Worm (Caenorhabditis elegans) whole organism, mixed stage, embryonic: ENCODE data around the gene srw-97.

Experiments
- M03D4.4 ChIP-seq: sonication (generic microtip); optimal IDR thresholded peaks from 2 replicates; lab custom pipeline; 2017; ENCODE audit warnings: mild to moderate bottlenecking, missing genetic modification characterization, missing compliant biosample characterization
- blmp-1 ChIP-seq: fragments of 150-350 bp; optimal IDR thresholded peaks from 2 replicates; lab custom pipeline; 2014; ENCODE audit warnings: missing biosample characterization, missing genetic modification characterization
- ceh-39 ChIP-seq: fragments of 150-350 bp; optimal IDR thresholded peaks from 2 replicates; lab custom pipeline; 2014; ENCODE audit warnings: missing biosample characterization, missing genetic modification characterization
- ceh-83 ChIP-seq: fragments of 200-800 bp; sonication (Bioruptor generic); optimal IDR thresholded peaks from 2 replicates; lab custom pipeline; 2018; ENCODE audit warnings: mild to moderate bottlenecking, missing genetic modification characterization, missing compliant biosample characterization
- ces-1 ChIP-seq: fragments of 150-350 bp; optimal IDR thresholded peaks from 2 replicates; lab custom pipeline; 2014; ENCODE audit warnings: missing biosample characterization, missing genetic modification reagents, missing genetic modification characterization
- cnd-1 ChIP-seq: fragments of 200-800 bp; sonication (Bioruptor generic); optimal IDR thresholded peaks from 2 replicates; lab custom pipeline; 2018; ENCODE audit warnings: mild to moderate bottlenecking, missing genetic modification characterization, missing compliant biosample characterization
- drap-1 ChIP-seq: fragments of 200-800 bp; sonication (Bioruptor generic); optimal IDR thresholded peaks from 3 replicates; lab custom pipeline; 2018; ENCODE audit warnings: mild to moderate bottlenecking, missing genetic modification characterization, missing compliant biosample characterization
- elt-1 ChIP-seq: sonication (generic microtip); optimal IDR thresholded peaks from 2 replicates; lab custom pipeline; 2017; ENCODE audit warnings: missing genetic modification characterization, mild to moderate bottlenecking, missing compliant biosample characterization, antibody characterized with exemption, moderate library complexity, borderline replicate concordance; ENCODE audit not compliant: insufficient read depth
- elt-3 ChIP-seq: fragments of 150-350 bp; optimal IDR thresholded peaks from 2 replicates; lab custom pipeline; 2014; ENCODE audit warnings: missing biosample characterization, missing genetic modification characterization
- flh-1 ChIP-seq: fragments of 200-800 bp; sonication (Bioruptor generic); optimal IDR thresholded peaks from 2 replicates; lab custom pipeline; 2018; ENCODE audit warnings: mild to moderate bottlenecking, missing genetic modification characterization, moderate library complexity, missing compliant biosample characterization
- ham-2 ChIP-seq: fragments of 200-800 bp; sonication (Bioruptor generic); optimal IDR thresholded peaks from 2 replicates; lab custom pipeline; 2018; ENCODE audit warnings: mild to moderate bottlenecking, missing genetic modification characterization, missing compliant biosample characterization
- hlh-1 ChIP-seq: fragments of 150-350 bp; optimal IDR thresholded peaks from 2 replicates; lab custom pipeline; 2014; ENCODE audit warnings: missing biosample characterization, missing genetic modification reagents, missing genetic modification characterization
- lin-13 ChIP-seq: fragments of 150-350 bp; optimal IDR thresholded peaks from 2 replicates; lab custom pipeline; 2014; ENCODE audit warnings: missing biosample characterization, missing genetic modification characterization
- lin-32 ChIP-seq: fragments of 200-800 bp; sonication (Bioruptor generic); optimal IDR thresholded peaks from 2 replicates; lab custom pipeline; 2018; ENCODE audit warnings: mild to moderate bottlenecking, missing genetic modification characterization, missing compliant biosample characterization
- lsy-2 ChIP-seq: fragments of 150-350 bp; optimal IDR thresholded peaks from 2 replicates; lab custom pipeline; 2014; ENCODE audit warnings: missing biosample characterization, missing genetic modification characterization
- mab-5 ChIP-seq: fragments of 150-350 bp; optimal IDR thresholded peaks from 2 replicates; lab custom pipeline; 2014; ENCODE audit warnings: missing biosample characterization, missing genetic modification characterization
- mep-1 ChIP-seq: fragments of 150-350 bp; optimal IDR thresholded peaks from 2 replicates; lab custom pipeline; 2017; ENCODE audit warnings: missing biosample characterization, missing genetic modification reagents, missing genetic modification characterization, inconsistent platforms
- mls-2 ChIP-seq: sonication (generic microtip); optimal IDR thresholded peaks from 2 replicates; lab custom pipeline; 2016; ENCODE audit warnings: mild to moderate bottlenecking, missing genetic modification characterization, moderate library complexity, missing compliant biosample characterization
- nhr-12 ChIP-seq: fragments of 150-350 bp; optimal IDR thresholded peaks from 2 replicates; lab custom pipeline; 2014; ENCODE audit warnings: missing biosample characterization, missing genetic modification characterization
- nhr-2 ChIP-seq: fragments of 150-350 bp; optimal IDR thresholded peaks from 2 replicates; lab custom pipeline; 2014; ENCODE audit warnings: missing biosample characterization, missing genetic modification characterization
- nhr-237 ChIP-seq: fragments of 150-350 bp; optimal IDR thresholded peaks from 2 replicates; lab custom pipeline; 2014; ENCODE audit warnings: missing biosample characterization, missing genetic modification characterization
- nhr-28 ChIP-seq: fragments of 150-350 bp; optimal IDR thresholded peaks from 2 replicates; lab custom pipeline; 2014; ENCODE audit warnings: missing biosample characterization, missing genetic modification characterization
- nhr-76 ChIP-seq: sonication (generic microtip); optimal IDR thresholded peaks from 2 replicates; lab custom pipeline; 2017; ENCODE audit warnings: missing biosample characterization, missing genetic modification characterization
- pha-4 ChIP-seq: fragments of 150-350 bp; optimal IDR thresholded peaks from 2 replicates; lab custom pipeline; 2018; ENCODE audit warnings: missing biosample characterization, missing genetic modification reagents, missing genetic modification characterization
- sem-2 ChIP-seq: fragments of 200-800 bp; sonication (Bioruptor generic); optimal IDR thresholded peaks from 2 replicates; lab custom pipeline; 2018; ENCODE audit warnings: mild to moderate bottlenecking, missing genetic modification characterization, missing compliant biosample characterization
- sptf-1 ChIP-seq: sonication (generic microtip); optimal IDR thresholded peaks from 2 replicates; lab custom pipeline; 2017; ENCODE audit warnings: mild to moderate bottlenecking, missing genetic modification characterization, moderate library complexity, missing compliant biosample characterization
- tbx-8 ChIP-seq: fragments of 200-800 bp; sonication (Bioruptor generic); optimal IDR thresholded peaks from 2 replicates; lab custom pipeline; 2018; ENCODE audit warnings: mild to moderate bottlenecking, missing genetic modification characterization, moderate library complexity, missing compliant biosample characterization
- unc-120 ChIP-seq: sonication (generic microtip); optimal IDR thresholded peaks from 2 replicates; lab custom pipeline; 2017; ENCODE audit warnings: missing genetic modification characterization, missing compliant biosample characterization; ENCODE audit not compliant: poor library complexity, severe bottlenecking
- unc-39 ChIP-seq: fragments of 150-350 bp; optimal IDR thresholded peaks from 2 replicates; lab custom pipeline; 2014; ENCODE audit warnings: missing biosample characterization, missing genetic modification characterization
- unc-62 ChIP-seq: fragments of 150-350 bp; optimal IDR thresholded peaks from 2 replicates; lab custom pipeline; 2014; ENCODE audit warnings: missing biosample characterization, missing genetic modification reagents, missing genetic modification characterization
- zip-8 ChIP-seq: fragments of 150-350 bp; optimal IDR thresholded peaks from 2 replicates; lab custom pipeline; 2014; ENCODE audit warnings: missing biosample characterization, missing genetic modification characterization
- ztf-11 ChIP-seq: fragments of 150-350 bp; optimal IDR thresholded peaks from 2 replicates; lab custom pipeline; 2014; ENCODE audit warnings: missing biosample characterization, missing genetic modification characterization

The srw-97 gene

DNA sequence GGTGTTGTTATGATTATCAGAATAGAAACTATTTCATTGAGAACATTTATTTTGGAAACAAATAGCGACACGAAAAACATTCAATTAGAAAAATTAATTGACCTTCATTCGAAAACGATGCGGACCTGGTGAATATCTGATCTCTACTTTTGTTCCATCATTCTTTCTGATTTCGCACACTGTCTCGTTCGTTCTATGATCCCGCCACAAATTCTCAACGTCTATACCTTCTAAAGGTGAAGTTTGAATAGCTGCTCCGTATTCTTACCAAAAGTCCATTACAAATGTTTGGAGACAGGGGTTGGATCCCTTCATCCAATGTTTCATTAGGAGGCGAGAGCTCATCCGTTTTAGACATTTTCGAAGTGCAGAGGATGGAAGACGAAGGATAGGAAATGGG lies 17.0 kb downstream of the srw-97 start, which contains the start of gene fbxb-16:
Gene fbxb-16 (minus strand): TSS at position 101 of the 400 bp plus-strand sequence.
- TF ChIP-seq mab-5 (tag; lab: Kevin White, UChicago) (no peak), sptf-1 (no peak), unc-120 (tag; lab: Kevin White, UChicago) (no peak), sem-2 (GFP tag; lab: Kevin White, UChicago) (no peak), elt-3 (tag; lab: Kevin White, UChicago) (no peak), cnd-1 (tag; lab: Kevin White, UChicago) (no peak), flh-1 (GFP tag; lab: Kevin White, UChicago) (no peak), ceh-83 (GFP tag; lab: Kevin White, UChicago) (no peak), elt-1 (tag; lab: Kevin White, UChicago) (no peak), tbx-8 (GFP tag; lab: Kevin White, UChicago) (no peak), lin-13 (no peak), mls-2 (tag; lab: Kevin White, UChicago) (no peak), mep-1 (tag; lab: Kevin White, UChicago) (no peak)

DNA sequence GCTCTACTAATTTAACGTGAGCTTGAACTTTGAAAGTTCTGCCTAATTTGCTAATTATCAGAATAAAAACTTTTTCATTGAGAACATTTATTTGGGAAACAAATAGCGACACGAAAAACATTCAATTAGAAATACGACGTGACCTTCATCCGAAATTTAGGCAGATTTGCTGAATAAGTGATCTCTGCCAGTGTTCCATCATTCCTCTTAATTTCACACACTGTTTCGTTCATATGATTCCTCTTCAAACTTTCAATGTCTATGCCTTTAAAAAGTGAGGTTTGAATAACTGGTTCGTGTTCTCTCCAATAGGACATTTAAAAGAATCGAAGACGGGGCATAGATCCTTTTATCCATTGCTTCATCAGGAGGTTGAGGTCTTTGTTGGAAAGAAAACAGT lies 18.3 kb downstream of the srw-97 start, which contains the start of gene fbxb-20:
Gene fbxb-20 (minus strand): TSS at position 101 of the 400 bp plus-strand sequence.
- TF ChIP-seq nhr-2 (tag; lab: Kevin White, UChicago), result no peak
- TF ChIP-seq lsy-2, result no peak
- no peak for TF ChIP-seq elt-1 (tag; lab: Kevin White, UChicago)
- no peak for TF ChIP-seq unc-39 (tag; lab: Kevin White, UChicago)
- no peak for TF ChIP-seq hlh-1 (tag; lab: Kevin White, UChicago)
- no peak for TF ChIP-seq nhr-76 (tag; lab: Kevin White, UChicago)
- no peak for TF ChIP-seq drap-1 (GFP tag; lab: Kevin White, UChicago)
- no peak for TF ChIP-seq pha-4
- no peak for TF ChIP-seq ces-1
- no peak for TF ChIP-seq flh-1 (GFP tag; lab: Kevin White, UChicago)
- TF ChIP-seq ceh-83 (GFP tag; lab: Kevin White, UChicago), result no peak
- TF ChIP-seq nhr-237, result no peak
- TF ChIP-seq ham-2 (GFP tag; lab: Kevin White, UChicago), result no peak

DNA sequence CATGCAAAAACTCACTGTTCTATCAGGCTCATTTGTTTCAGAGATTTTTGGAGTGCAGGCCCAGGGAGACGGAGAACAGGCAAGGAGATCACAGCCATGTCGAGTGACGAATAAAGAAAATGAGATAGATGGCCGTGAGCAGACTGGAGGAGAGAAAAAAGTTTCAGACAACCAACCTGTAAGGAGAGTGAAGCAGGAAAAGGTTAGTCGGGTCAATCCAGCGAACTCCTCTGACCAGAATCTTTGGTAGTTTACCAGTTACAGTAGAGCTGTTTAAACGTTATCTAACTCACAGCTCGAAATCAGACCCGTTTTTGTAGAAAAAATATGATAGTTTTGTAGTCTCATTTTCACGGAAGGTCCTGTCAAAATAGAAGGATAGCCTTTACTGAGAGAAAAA lies 20.0 kb downstream of the srw-97 start, which contains the start of gene fbxb-21:
Gene fbxb-21 (minus strand): TSS at position 101 of the 400 bp plus-strand sequence.
- TF ChIP-seq lsy-2 (no peak), elt-3 (tag; lab: Kevin White, UChicago) (no peak), blmp-1 (tag; lab: Kevin White, UChicago) (no peak), zip-8 (tag; lab: Kevin White, UChicago) (no peak), flh-1 (GFP tag; lab: Kevin White, UChicago) (no peak), hlh-1 (tag; lab: Kevin White, UChicago) (no peak), ham-2 (GFP tag; lab: Kevin White, UChicago) (no peak), ceh-39 (tag; lab: Kevin White, UChicago) (no peak)
- TF ChIP-seq, all 35 proteins: peak for 0

DNA sequence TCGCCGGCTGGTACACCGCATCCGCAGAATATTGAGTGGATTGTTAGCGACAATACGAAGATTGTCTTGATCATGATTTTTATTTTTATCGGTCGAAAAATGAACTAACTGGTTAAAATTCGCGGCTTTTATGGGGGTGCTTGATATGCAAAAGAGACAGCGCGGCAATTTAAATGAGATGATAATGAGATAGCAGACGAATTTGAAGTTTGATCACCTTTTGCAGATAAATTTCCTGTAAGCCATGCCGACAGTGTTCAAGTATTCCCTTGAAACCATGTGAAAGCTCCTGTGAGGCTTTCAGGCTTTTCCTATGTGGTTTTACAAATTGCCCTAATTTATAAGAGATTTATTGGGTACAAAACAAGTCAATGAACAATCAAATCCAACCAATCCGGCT lies 22.6 kb downstream of the srw-97 start, which contains the start of gene ZC204.17:
Gene ZC204.17 (minus strand): TSS at position 101 of the 400 bp plus-strand sequence.
- TF ChIP-seq elt-1 (tag; lab: Kevin White, UChicago) (no peak), unc-62 (GFP tag; lab: Kevin White, UChicago) (no peak), blmp-1 (tag; lab: Kevin White, UChicago) (no peak), tbx-8 (GFP tag; lab: Kevin White, UChicago) (no peak), ceh-39 (tag; lab: Kevin White, UChicago) (no peak), nhr-28 (no peak)

DNA sequence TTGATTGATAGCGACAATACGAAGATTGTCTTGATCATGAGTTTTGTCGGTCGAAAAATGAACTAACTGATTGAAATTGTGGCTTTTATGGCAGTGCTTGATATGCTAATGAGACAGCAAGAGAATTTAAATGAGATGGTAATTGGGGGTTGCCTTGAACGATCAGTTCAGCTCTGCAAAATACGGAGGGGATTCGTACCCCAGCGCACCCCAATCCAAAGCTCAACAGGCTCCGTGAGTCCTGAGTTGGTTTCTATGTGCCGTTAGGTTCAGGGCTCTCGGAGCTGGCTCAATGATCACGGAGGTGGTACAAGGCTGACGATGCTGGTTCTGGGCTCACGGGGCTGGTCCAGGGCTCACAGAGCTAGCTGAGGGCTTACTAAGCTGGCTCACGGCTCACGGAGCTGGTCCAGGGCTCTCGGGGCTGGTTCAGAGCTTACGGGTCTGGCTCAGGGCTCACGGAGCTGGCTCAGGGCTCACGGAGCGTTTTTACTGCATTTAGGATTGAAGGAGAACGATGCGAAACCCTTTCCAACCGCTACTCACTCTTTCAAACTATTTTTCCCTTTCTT lies 23.9 kb downstream of the srw-97 start, which contains the start of gene ZC204.6:
Gene ZC204.6 (minus strand): TSS at position 51 of the 572 bp plus-strand sequence.
- TF ChIP-seq ztf-11 (tag; lab: Kevin White, UChicago) (no peak), lin-32 (no peak), zip-8 (tag; lab: Kevin White, UChicago) (no peak), blmp-1 (tag; lab: Kevin White, UChicago) (no peak), elt-3 (tag; lab: Kevin White, UChicago) (no peak), unc-120 (tag; lab: Kevin White, UChicago) (no peak), elt-1 (tag; lab: Kevin White, UChicago) (no peak), M03D4.4 (tag; lab: Kevin White, UChicago) (no peak), ces-1 (no peak), nhr-76 (tag; lab: Kevin White, UChicago) (no peak), sem-2 (GFP tag; lab: Kevin White, UChicago) (no peak), cnd-1 (tag; lab: Kevin White, UChicago) (no peak), unc-62 (GFP tag; lab: Kevin White, UChicago) (no peak), nhr-12 (tag; lab: Kevin White, UChicago) (no peak), ceh-83 (GFP tag; lab: Kevin White, UChicago) (no peak)
